Worm (Caenorhabditis elegans) whole organism, early embryonic: ENCODE measurements around the gene Y69H2.1.

Source experiments
- B0310.2 ChIP-seq: sonication (generic microtip); optimal IDR thresholded peaks from 2 replicates; lab custom pipeline; 2016; ENCODE audit warnings: mild to moderate bottlenecking, missing genetic modification characterization, missing compliant biosample characterization
- ama-1 ChIP-seq: fragments of 150-350 bp; optimal IDR thresholded peaks from 2 replicates; lab custom pipeline; 2014
- ets-7 ChIP-seq: sonication (generic microtip); optimal IDR thresholded peaks from 2 replicates; lab custom pipeline; 2016; ENCODE audit warnings: missing genotype, missing genetic modification characterization, missing compliant biosample characterization
- tra-4 ChIP-seq: sonication (generic microtip); optimal IDR thresholded peaks from 2 replicates; lab custom pipeline; 2017; ENCODE audit warnings: missing genetic modification characterization, missing compliant biosample characterization

DNA sequence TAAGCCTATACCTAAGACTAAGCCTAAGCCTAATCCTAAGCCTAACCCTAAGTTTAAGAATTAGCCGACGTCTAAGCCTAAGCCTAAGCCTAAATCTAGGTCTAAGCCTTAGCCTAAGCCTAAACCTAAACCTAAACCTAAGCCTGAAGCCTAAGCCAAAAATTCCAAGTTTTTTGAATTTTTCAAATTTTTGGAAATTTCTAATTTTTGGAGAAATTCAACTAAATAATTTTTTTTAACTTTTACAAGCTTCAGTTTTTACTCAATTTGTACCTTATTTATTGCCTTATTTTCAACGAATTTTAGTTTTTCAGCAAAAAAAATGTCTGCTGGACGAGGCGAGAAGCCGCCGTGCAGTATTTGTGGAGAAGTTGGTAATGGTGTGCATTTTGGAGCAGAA is 6.1 kb downstream of the Y69H2.1 start, which contains the start of gene nhr-70:
- TF ChIP-seq ets-7 (tag; lab: Kevin White, UChicago) (no peak), ama-1 (lab: Kevin White, UChicago) (no peak), tra-4 (tag; lab: Kevin White, UChicago) (no peak), B0310.2 (tag; lab: Kevin White, UChicago) (no peak)
